Fruit fly (Drosophila melanogaster) Kc167 (cell line): ENCODE measurements around the gene CG42587.
"Not testable (repeated sequence)": the region's sequence is repeated elsewhere in the genome, so short reads cannot be mapped to it uniquely, and the experiment has no call there.

Source experiments
- h ChIP-seq: fragments of >200 bp; optimal IDR thresholded peaks from 3 replicates; lab custom pipeline; 2018; ENCODE audit warnings: missing external identifiers
- insv ChIP-seq: fragments of >200 bp; optimal IDR thresholded peaks from 3 replicates; lab custom pipeline; 2018; ENCODE audit warnings: missing external identifiers
- psq ChIP-seq: fragments of >200 bp; optimal IDR thresholded peaks from 2 replicates; lab custom pipeline; 2017; ENCODE audit warnings: missing external identifiers
- ttk ChIP-seq: sonication (Bioruptor generic); optimal IDR thresholded peaks from 2 replicates; lab custom pipeline; 2017; ENCODE audit warnings: missing external identifiers

dm6 chr2L:14742893-14743292 lies 2.1 kb downstream of the CG42587 start, which contains the start of gene CG34166:
- TF ChIP-seq ttk (lab: Kevin White, UChicago); insv (lab: Kevin White, UChicago); psq (lab: Kevin White, UChicago); h: not testable (repeated sequence)
